Fruit fly (Drosophila melanogaster) whole organism, embryonic: ENCODE measurements around the gene CG33703.

ENCODE experiments used
- Bgb ChIP-seq: fragments of 200-800 bp; sonication (Bioruptor generic); IDR thresholded peaks from 2 replicates; pipeline ENCODE4 v1.3.6; 2022; ENCODE audit warnings: missing biosample characterization, missing genetic modification characterization; ENCODE audit not compliant: partially characterized antibody
- CG10267 ChIP-seq: fragments of 200-800 bp; sonication (Bioruptor generic); optimal IDR thresholded peaks from 2 replicates; lab custom pipeline; 2018; ENCODE audit warnings: missing biosample characterization, mild to moderate bottlenecking, missing genetic modification characterization, moderate library complexity
- CG10321 ChIP-seq: fragments of 200-800 bp; sonication (Bioruptor generic); IDR thresholded peaks from 2 replicates; pipeline ENCODE4 v1.3.6; 2022; ENCODE audit warnings: missing biosample characterization, missing genetic modification characterization
- CG11398 ChIP-seq: fragments of 200-800 bp; sonication (Bioruptor generic); optimal IDR thresholded peaks from 2 replicates; lab custom pipeline; 2016; ENCODE audit warnings: missing biosample characterization, missing genetic modification characterization
- CG11504 ChIP-seq: fragments of 200-800 bp; sonication (Bioruptor generic); optimal IDR thresholded peaks from 3 replicates; lab custom pipeline; 2019; ENCODE audit warnings: missing biosample characterization, mild to moderate bottlenecking, missing genetic modification characterization, moderate library complexity
- CG12299 ChIP-seq: fragments of 200-800 bp; sonication (Bioruptor generic); optimal IDR thresholded peaks from 2 replicates; lab custom pipeline; 2018; ENCODE audit warnings: missing biosample characterization, mild to moderate bottlenecking, missing genetic modification characterization
- CG12659 ChIP-seq: fragments of 200-800 bp; sonication (Bioruptor generic); optimal IDR thresholded peaks from 3 replicates; lab custom pipeline; 2017; ENCODE audit warnings: mild to moderate bottlenecking, missing biosample characterization, missing genetic modification reagents, missing genetic modification characterization
- CG13123 ChIP-seq: fragments of 200-800 bp; sonication (Bioruptor generic); optimal IDR thresholded peaks from 2 replicates; lab custom pipeline; 2016; ENCODE audit warnings: missing biosample characterization, missing genetic modification characterization
- CG15601 ChIP-seq: fragments of 200-800 bp; sonication (Bioruptor generic); optimal IDR thresholded peaks from 3 replicates; lab custom pipeline; 2019; ENCODE audit warnings: missing biosample characterization, mild to moderate bottlenecking, missing genetic modification characterization, moderate library complexity
- CG16813 ChIP-seq: fragments of 200-800 bp; sonication (Bioruptor generic); IDR thresholded peaks from 3 replicates; pipeline ENCODE4 v1.3.6; 2022; ENCODE audit warnings: missing biosample characterization, missing genetic modification characterization; ENCODE audit not compliant: partially characterized antibody
- CG17359 ChIP-seq: fragments of 200-800 bp; sonication (Bioruptor generic); optimal IDR thresholded peaks from 3 replicates; lab custom pipeline; 2018; ENCODE audit warnings: missing biosample characterization, mild to moderate bottlenecking, missing genetic modification characterization, moderate library complexity
- CG2116 ChIP-seq: fragments of 200-800 bp; sonication (Bioruptor generic); optimal IDR thresholded peaks from 3 replicates; lab custom pipeline; 2018; ENCODE audit warnings: missing biosample characterization, mild to moderate bottlenecking, missing genetic modification characterization
- CG33213 ChIP-seq: fragments of 200-800 bp; sonication (Bioruptor generic); optimal IDR thresholded peaks from 3 replicates; lab custom pipeline; 2016; ENCODE audit warnings: missing biosample characterization, missing genetic modification characterization
- CG3838 ChIP-seq: fragments of 200-800 bp; sonication (Bioruptor generic); optimal IDR thresholded peaks from 3 replicates; lab custom pipeline; 2016; ENCODE audit warnings: missing biosample characterization, missing genetic modification characterization
- CG3995 ChIP-seq: fragments of 200-800 bp; sonication (Bioruptor generic); optimal IDR thresholded peaks from 3 replicates; lab custom pipeline; 2016; ENCODE audit warnings: missing biosample characterization, missing genetic modification characterization
- CG6765 ChIP-seq: fragments of 200-800 bp; sonication (Bioruptor generic); optimal IDR thresholded peaks from 3 replicates; lab custom pipeline; 2017; ENCODE audit warnings: missing biosample characterization, mild to moderate bottlenecking, missing genetic modification characterization
- CG7556 ChIP-seq: fragments of 200-800 bp; sonication (Bioruptor generic); optimal IDR thresholded peaks from 2 replicates; lab custom pipeline; 2017; ENCODE audit warnings: missing biosample characterization, mild to moderate bottlenecking, missing genetic modification characterization
- CG7987 ChIP-seq: fragments of 200-800 bp; sonication (Bioruptor generic); optimal IDR thresholded peaks from 2 replicates; lab custom pipeline; 2018; ENCODE audit warnings: missing biosample characterization, mild to moderate bottlenecking, missing genetic modification characterization, moderate library complexity
- CG8290 ChIP-seq, 3 experiments: fragments of 200-800 bp; sonication (Bioruptor generic); optimal IDR thresholded peaks; 2 replicates each; lab custom pipeline; 2016 to 2019; ENCODE audit warnings: missing biosample characterization in 3 of 3, missing genetic modification characterization in 3 of 3, mild to moderate bottlenecking in 2 of 3, moderate library complexity in 1 of 3
- CG9797 ChIP-seq: fragments of 200-800 bp; sonication (Bioruptor generic); optimal IDR thresholded peaks from 3 replicates; lab custom pipeline; 2018; ENCODE audit warnings: missing biosample characterization, mild to moderate bottlenecking, missing genetic modification characterization
- CHES-1-like ChIP-seq: fragments of 200-800 bp; sonication (Bioruptor generic); optimal IDR thresholded peaks from 2 replicates; lab custom pipeline; 2016; ENCODE audit warnings: missing biosample characterization, missing genetic modification characterization
- D19B ChIP-seq: fragments of 200-800 bp; sonication (Bioruptor generic); optimal IDR thresholded peaks from 2 replicates; lab custom pipeline; 2017; ENCODE audit warnings: missing biosample characterization, mild to moderate bottlenecking, missing genetic modification characterization
- Dad ChIP-seq: fragments of 200-800 bp; sonication (Bioruptor generic); optimal IDR thresholded peaks from 3 replicates; lab custom pipeline; 2016; ENCODE audit warnings: missing biosample characterization, missing genetic modification characterization
- Dbx ChIP-seq: fragments of 200-800 bp; sonication (Bioruptor generic); IDR thresholded peaks from 3 replicates; pipeline ENCODE4 v1.3.6; 2022; ENCODE audit warnings: missing biosample characterization, missing genetic modification characterization
- Dfd ChIP-seq, 2 experiments: fragments of >200 bp; optimal IDR thresholded peaks; 2 replicates each; lab custom pipeline; 2017; ENCODE audit warnings: missing biosample characterization in 2 of 2, missing genetic modification characterization in 2 of 2
- E2f2 ChIP-seq: fragments of 200-800 bp; sonication (Bioruptor generic); IDR thresholded peaks from 2 replicates; pipeline ENCODE4 v1.3.6; 2022; ENCODE audit warnings: missing biosample characterization, missing genetic modification characterization
- Ets97D ChIP-seq: fragments of 200-800 bp; sonication (Bioruptor generic); optimal IDR thresholded peaks from 3 replicates; lab custom pipeline; 2016; ENCODE audit warnings: missing biosample characterization, missing genetic modification characterization
- HmgZ ChIP-seq: fragments of 200-800 bp; sonication (Bioruptor generic); optimal IDR thresholded peaks from 2 replicates; lab custom pipeline; 2018; ENCODE audit warnings: missing biosample characterization, mild to moderate bottlenecking, missing genetic modification characterization
- Hr39 ChIP-seq: fragments of >200 bp; optimal IDR thresholded peaks from 2 replicates; lab custom pipeline; 2017
- Hr51 ChIP-seq, 2 experiments: fragments of 200-800 bp; sonication (Bioruptor generic); optimal IDR thresholded peaks; 2 replicates in 1 of 2; 3 replicates in 1 of 2; lab custom pipeline; 2016 to 2018; ENCODE audit warnings: missing biosample characterization in 2 of 2, missing genetic modification characterization in 2 of 2, mild to moderate bottlenecking in 1 of 2, moderate library complexity in 1 of 2
- Lhr ChIP-seq: fragments of 200-800 bp; sonication (Bioruptor generic); optimal IDR thresholded peaks from 3 replicates; lab custom pipeline; 2017; ENCODE audit warnings: mild to moderate bottlenecking, missing biosample characterization, missing genetic modification reagents, missing genetic modification characterization
- NC2β ChIP-seq: fragments of 200-800 bp; sonication (Bioruptor generic); optimal IDR thresholded peaks from 2 replicates; lab custom pipeline; 2016; ENCODE audit warnings: missing biosample characterization, missing genetic modification characterization
- Tbp ChIP-seq: fragments of >200 bp; optimal IDR thresholded peaks from 2 replicates; lab custom pipeline; 2018; ENCODE audit warnings: missing biosample characterization, missing genetic modification characterization
- amos ChIP-seq: fragments of 200-800 bp; sonication (Bioruptor generic); IDR thresholded peaks from 2 replicates; pipeline ENCODE4 v1.3.6; 2022; ENCODE audit warnings: missing biosample characterization, missing genetic modification characterization; ENCODE audit not compliant: partially characterized antibody
- dmrt11E ChIP-seq: fragments of 200-800 bp; sonication (Bioruptor generic); optimal IDR thresholded peaks from 3 replicates; lab custom pipeline; 2018; ENCODE audit warnings: missing biosample characterization, mild to moderate bottlenecking, missing genetic modification characterization, moderate library complexity
- ewg ChIP-seq: fragments of 200-800 bp; sonication (Bioruptor generic); optimal IDR thresholded peaks from 3 replicates; lab custom pipeline; 2017; ENCODE audit warnings: mild to moderate bottlenecking, missing biosample characterization, missing genetic modification reagents, missing genetic modification characterization
- exex ChIP-seq: fragments of 200-800 bp; sonication (Bioruptor generic); optimal IDR thresholded peaks from 4 replicates; lab custom pipeline; 2018; ENCODE audit warnings: missing biosample characterization, mild to moderate bottlenecking, missing genetic modification characterization, moderate library complexity
- fd3F ChIP-seq: fragments of 200-800 bp; sonication (Bioruptor generic); optimal IDR thresholded peaks from 2 replicates; lab custom pipeline; 2018; ENCODE audit warnings: missing biosample characterization, mild to moderate bottlenecking, missing genetic modification characterization, moderate library complexity
- gro ChIP-seq: fragments of 200-800 bp; sonication (Bioruptor generic); optimal IDR thresholded peaks from 2 replicates; lab custom pipeline; 2016; ENCODE audit warnings: missing biosample characterization, missing genetic modification characterization
- kni ChIP-seq: fragments of 200-800 bp; sonication (Bioruptor generic); optimal IDR thresholded peaks from 3 replicates; lab custom pipeline; 2017; ENCODE audit warnings: mild to moderate bottlenecking, missing biosample characterization, missing genetic modification reagents, missing genetic modification characterization
- lmd ChIP-seq: fragments of 200-800 bp; sonication (Bioruptor generic); IDR thresholded peaks from 2 replicates; pipeline ENCODE4 v1.3.6; 2022; ENCODE audit warnings: missing biosample characterization, missing genetic modification characterization
- p53 ChIP-seq: fragments of 200-800 bp; sonication (Bioruptor generic); optimal IDR thresholded peaks from 2 replicates; lab custom pipeline; 2016; ENCODE audit warnings: missing biosample characterization, missing genetic modification characterization
- ranshi ChIP-seq: fragments of 200-800 bp; sonication (Bioruptor generic); IDR thresholded peaks from 2 replicates; pipeline ENCODE4 v1.3.6; 2022; ENCODE audit warnings: missing biosample characterization, missing genetic modification characterization
- sob ChIP-seq: fragments of 200-800 bp; sonication (Bioruptor generic); IDR thresholded peaks from 2 replicates; pipeline ENCODE4 v1.3.6; 2022; ENCODE audit warnings: missing biosample characterization, missing genetic modification characterization
- stc ChIP-seq: fragments of 200-800 bp; sonication (Bioruptor generic); IDR thresholded peaks from 2 replicates; pipeline ENCODE4 v1.3.6; 2022; ENCODE audit warnings: missing biosample characterization, missing genetic modification characterization
- sug ChIP-seq: fragments of 200-800 bp; optimal IDR thresholded peaks from 2 replicates; lab custom pipeline; 2019; ENCODE audit warnings: missing biosample characterization, mild to moderate bottlenecking, missing genetic modification characterization, moderate library complexity
- unc-4 ChIP-seq: fragments of 200-800 bp; sonication (Bioruptor generic); IDR thresholded peaks from 2 replicates; pipeline ENCODE4 v1.3.6; 2022; ENCODE audit warnings: missing biosample characterization, missing genetic modification characterization; ENCODE audit not compliant: partially characterized antibody
- zfh2 ChIP-seq: fragments of 200-800 bp; sonication (Bioruptor generic); optimal IDR thresholded peaks from 2 replicates; lab custom pipeline; 2016; ENCODE audit warnings: missing biosample characterization, missing genetic modification characterization

CG33703 gene

dm6 chr3L:9509037-9509830 is 3.2 kb downstream of the CG33703 start, which contains the start of gene CG3408 (continued):
- 0 out of 3 replicates have a peak, but pooled peaks have one; percentile 18 for TF ChIP-seq CG16813 (GFP tag; lab: Robert Waterston, UW)
- no peak for TF ChIP-seq stc (GFP tag; lab: Robert Waterston, UW)
- peak; percentile 18 for TF ChIP-seq CG11504 (tag; lab: Kevin White, UChicago)
- no peak for TF ChIP-seq p53 (GFP tag; lab: Kevin White, UChicago)
- peak; percentile 98 for TF ChIP-seq Ets97D (GFP tag; lab: Kevin White, UChicago)
- TF ChIP-seq CG7987 (GFP tag; lab: Kevin White, UChicago): peak; percentile 4
- peak; percentile 48 for TF ChIP-seq D19B (GFP tag; lab: Kevin White, UChicago)
- peak; percentile 71 for TF ChIP-seq CG12659 (GFP tag; lab: Kevin White, UChicago)
- peak; percentile 73 for TF ChIP-seq E2f2 (GFP tag; lab: Robert Waterston, UW)
- no peak for TF ChIP-seq CG11398 (GFP tag; lab: Kevin White, UChicago)
- TF ChIP-seq CG13123 (GFP tag; lab: Kevin White, UChicago): no peak
- peak; percentile 52; the same call in 1 of the 2 replicates for TF ChIP-seq unc-4
- TF ChIP-seq kni: peak; percentile 7
- TF ChIP-seq sob (GFP tag; lab: Robert Waterston, UW): 0 out of 2 replicates have a peak, but pooled peaks have one; percentile 14
- peak; percentile 76 for TF ChIP-seq exex
- TF ChIP-seq CG3838 (GFP tag; lab: Kevin White, UChicago): peak; percentile 8
- TF ChIP-seq Lhr: peak; percentile 82
- TF ChIP-seq CG6765 (GFP tag; lab: Kevin White, UChicago): no peak
- peak; percentile 59 for TF ChIP-seq sug (tag; lab: Kevin White, UChicago)
- 0 out of 2 replicates have a peak, but pooled peaks have one; percentile 8 for TF ChIP-seq ranshi
- TF ChIP-seq ewg (GFP tag; lab: Kevin White, UChicago): peak; percentile 62
- TF ChIP-seq CG17359: peak; percentile 20
- peak; percentile 6 for TF ChIP-seq CG7556 (GFP tag; lab: Kevin White, UChicago)
- peak; percentile 66 for TF ChIP-seq CG33213 (GFP tag; lab: Kevin White, UChicago)
- TF ChIP-seq CG2116 (GFP tag; lab: Kevin White, UChicago): peak; percentile 97
- TF ChIP-seq CG3995 (GFP tag; lab: Kevin White, UChicago): peak; percentile 95
- peak in 1 of 2 experiments; percentile 18 for TF ChIP-seq Hr51 (GFP tag; optimal IDR thresholded peaks at IDR 0.05; lab: Kevin White, UChicago)
- no peak for TF ChIP-seq Tbp (GFP tag; lab: Kevin White, UChicago)
- no peak; the same call in 1 of the 2 replicates for TF ChIP-seq Bgb (GFP tag; lab: Robert Waterston, UW)
- peak; percentile 17 for TF ChIP-seq CG8290 (GFP tag; optimal IDR thresholded peaks at IDR 0.05; lab: Kevin White, UChicago)
- peak in 1 of 2 experiments; percentile 48 for TF ChIP-seq CG8290 (tag; optimal IDR thresholded peaks at IDR 0.05; lab: Kevin White, UChicago)
- TF ChIP-seq Dfd (GFP tag; optimal IDR thresholded peaks at IDR 0.05; lab: Kevin White, UChicago): no peak
- TF ChIP-seq Hr39 (lab: Kevin White, UChicago): no peak
- TF ChIP-seq zfh2 (GFP tag; lab: Kevin White, UChicago): no peak
- TF ChIP-seq lmd (GFP tag; lab: Robert Waterston, UW): no peak
- peak; percentile 52 for TF ChIP-seq gro (GFP tag; lab: Kevin White, UChicago)
- peak; percentile 58; the same call in 1 of the 2 replicates for TF ChIP-seq amos (GFP tag; lab: Robert Waterston, UW)
- peak; percentile 29 for TF ChIP-seq NC2β (GFP tag; lab: Kevin White, UChicago)
- 0 out of 3 replicates have a peak, but pooled peaks have one; percentile 7 for TF ChIP-seq Dbx
- TF ChIP-seq HmgZ: peak; percentile 71
- no peak for TF ChIP-seq fd3F
- peak; percentile 95 for TF ChIP-seq CG9797 (GFP tag; lab: Kevin White, UChicago)
- peak; percentile 33 for TF ChIP-seq CHES-1-like (GFP tag; lab: Kevin White, UChicago)
- TF ChIP-seq CG15601 (tag; lab: Kevin White, UChicago): peak; percentile 31
- no peak for TF ChIP-seq CG12299
- TF ChIP-seq dmrt11E (tag; lab: Kevin White, UChicago): no peak
- TF ChIP-seq CG10321 (GFP tag; lab: Robert Waterston, UW): peak; percentile 80
- peak; percentile 32 for TF ChIP-seq Dad (GFP tag; lab: Kevin White, UChicago)
- peak; percentile 39 for TF ChIP-seq CG10267
